Worm (Caenorhabditis elegans) whole organism, midembryonic: ENCODE measurements around the gene F41G3.6.

Experiments
- T22C8.4 ChIP-seq: fragments of 200-800 bp; sonication (Bioruptor generic); IDR thresholded peaks from 2 replicates; pipeline ENCODE4 v1.3.6; 2022; ENCODE audit warnings: missing genetic modification characterization, missing compliant biosample characterization
- flt-1 ChIP-seq: fragments of 200-800 bp; sonication (Bioruptor generic); IDR thresholded peaks from 2 replicates; pipeline ENCODE4 v1.3.6; 2022; ENCODE audit warnings: missing genetic modification characterization, missing compliant biosample characterization
- klf-2 ChIP-seq: fragments of 200-800 bp; sonication (Bioruptor generic); conservative IDR thresholded peaks from 2 replicates; pipeline ENCODE4 v1.3.6; 2022; ENCODE audit warnings: missing genetic modification reagents, missing genetic modification characterization, missing compliant biosample characterization
- ref-1 ChIP-seq: fragments of 200-800 bp; sonication (Bioruptor generic); conservative IDR thresholded peaks from 2 replicates; pipeline ENCODE4 v1.3.6; 2022; ENCODE audit warnings: missing genetic modification reagents, missing genetic modification characterization, missing compliant biosample characterization
- tab-1 ChIP-seq: fragments of 200-800 bp; sonication (Bioruptor generic); IDR thresholded peaks from 2 replicates; pipeline ENCODE4 v1.3.6; 2022; ENCODE audit warnings: missing genetic modification characterization, missing compliant biosample characterization
- ztf-23 ChIP-seq: fragments of 200-800 bp; sonication (Bioruptor generic); IDR thresholded peaks from 2 replicates; pipeline ENCODE4 v1.3.6; 2022; ENCODE audit warnings: missing genetic modification reagents, missing genetic modification characterization, missing compliant biosample characterization

DNA sequence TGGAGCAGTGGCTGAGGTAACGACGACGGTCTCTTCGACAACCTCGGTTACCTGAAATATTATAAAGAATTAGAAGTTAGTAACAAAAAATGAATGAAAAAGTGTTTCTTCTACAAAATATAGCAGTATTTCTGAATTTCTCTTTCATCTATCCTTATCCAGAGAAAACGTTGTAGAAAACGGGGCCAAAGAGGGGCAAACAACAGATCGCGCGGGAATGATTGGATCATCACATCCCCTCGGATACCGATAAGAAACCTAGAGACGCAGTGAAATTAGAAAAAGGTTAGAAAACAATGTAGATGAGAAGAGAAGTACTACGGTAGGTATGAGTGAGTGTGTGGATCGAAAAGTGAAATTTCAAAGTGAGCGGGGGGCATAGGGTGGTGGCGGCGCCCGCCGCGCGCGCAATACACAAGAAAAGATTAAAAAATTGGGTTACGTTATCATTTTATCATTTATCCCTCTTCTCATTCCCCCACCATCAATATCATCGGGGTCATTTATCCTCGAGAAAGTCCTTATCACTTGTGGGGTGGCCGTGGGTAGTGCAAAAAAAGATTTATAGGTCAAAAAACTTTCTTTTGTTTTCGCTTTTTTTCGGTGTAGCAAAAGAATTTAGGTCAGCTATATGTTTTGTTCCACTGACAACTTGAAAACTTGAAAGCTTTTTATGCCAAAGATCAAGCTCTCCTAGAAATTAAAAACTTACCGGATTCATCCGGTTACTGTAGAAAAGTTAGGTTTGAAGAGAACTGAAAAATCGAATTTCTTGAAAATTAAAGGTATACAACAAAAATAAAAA, 30.3 kb upstream of the F41G3.6 start, which contains the start of the genes dpy-10 and T14B4.19:
- no peak for TF ChIP-seq flt-1 (GFP tag; lab: Robert Waterston, UW)
- TF ChIP-seq klf-2, result no peak
- no peak for TF ChIP-seq ref-1 (GFP tag; lab: Robert Waterston, UW)
- TF ChIP-seq tab-1, result no peak
- TF ChIP-seq T22C8.4 (GFP tag; lab: Robert Waterston, UW), result no peak
- no peak for TF ChIP-seq ztf-23 (GFP tag; lab: Robert Waterston, UW)
